Worm (Caenorhabditis elegans) whole organism, mixed stage, embryonic: ENCODE measurements around the gene srt-12.
"Not testable (repeated sequence)": the region's sequence is repeated elsewhere in the genome, so short reads cannot be mapped to it uniquely, and the experiment has no call there.

Experiments
- M03D4.4 ChIP-seq: sonication (generic microtip); optimal IDR thresholded peaks from 2 replicates; lab custom pipeline; 2017; ENCODE audit warnings: mild to moderate bottlenecking, missing genetic modification characterization, missing compliant biosample characterization
- blmp-1 ChIP-seq: fragments of 150-350 bp; optimal IDR thresholded peaks from 2 replicates; lab custom pipeline; 2014; ENCODE audit warnings: missing biosample characterization, missing genetic modification characterization
- ceh-39 ChIP-seq: fragments of 150-350 bp; optimal IDR thresholded peaks from 2 replicates; lab custom pipeline; 2014; ENCODE audit warnings: missing biosample characterization, missing genetic modification characterization
- ceh-43 ChIP-seq: fragments of 200-800 bp; sonication (Bioruptor generic); optimal IDR thresholded peaks from 2 replicates; lab custom pipeline; 2018; ENCODE audit warnings: mild to moderate bottlenecking, missing genetic modification characterization, moderate library complexity, missing compliant biosample characterization
- ces-1 ChIP-seq: fragments of 150-350 bp; optimal IDR thresholded peaks from 2 replicates; lab custom pipeline; 2014; ENCODE audit warnings: missing biosample characterization, missing genetic modification reagents, missing genetic modification characterization
- drap-1 ChIP-seq: fragments of 200-800 bp; sonication (Bioruptor generic); optimal IDR thresholded peaks from 3 replicates; lab custom pipeline; 2018; ENCODE audit warnings: mild to moderate bottlenecking, missing genetic modification characterization, missing compliant biosample characterization
- elt-1 ChIP-seq: sonication (generic microtip); optimal IDR thresholded peaks from 2 replicates; lab custom pipeline; 2017; ENCODE audit warnings: missing genetic modification characterization, mild to moderate bottlenecking, missing compliant biosample characterization, antibody characterized with exemption, moderate library complexity, borderline replicate concordance; ENCODE audit not compliant: insufficient read depth
- elt-3 ChIP-seq: fragments of 150-350 bp; optimal IDR thresholded peaks from 2 replicates; lab custom pipeline; 2014; ENCODE audit warnings: missing biosample characterization, missing genetic modification characterization
- flh-1 ChIP-seq: fragments of 200-800 bp; sonication (Bioruptor generic); optimal IDR thresholded peaks from 2 replicates; lab custom pipeline; 2018; ENCODE audit warnings: mild to moderate bottlenecking, missing genetic modification characterization, moderate library complexity, missing compliant biosample characterization
- hlh-1 ChIP-seq: fragments of 150-350 bp; optimal IDR thresholded peaks from 2 replicates; lab custom pipeline; 2014; ENCODE audit warnings: missing biosample characterization, missing genetic modification reagents, missing genetic modification characterization
- lin-13 ChIP-seq: fragments of 150-350 bp; optimal IDR thresholded peaks from 2 replicates; lab custom pipeline; 2014; ENCODE audit warnings: missing biosample characterization, missing genetic modification characterization
- lin-32 ChIP-seq: fragments of 200-800 bp; sonication (Bioruptor generic); optimal IDR thresholded peaks from 2 replicates; lab custom pipeline; 2018; ENCODE audit warnings: mild to moderate bottlenecking, missing genetic modification characterization, missing compliant biosample characterization
- lsy-2 ChIP-seq: fragments of 150-350 bp; optimal IDR thresholded peaks from 2 replicates; lab custom pipeline; 2014; ENCODE audit warnings: missing biosample characterization, missing genetic modification characterization
- mls-2 ChIP-seq: sonication (generic microtip); optimal IDR thresholded peaks from 2 replicates; lab custom pipeline; 2016; ENCODE audit warnings: mild to moderate bottlenecking, missing genetic modification characterization, moderate library complexity, missing compliant biosample characterization
- nhr-2 ChIP-seq: fragments of 150-350 bp; optimal IDR thresholded peaks from 2 replicates; lab custom pipeline; 2014; ENCODE audit warnings: missing biosample characterization, missing genetic modification characterization
- nhr-237 ChIP-seq: fragments of 150-350 bp; optimal IDR thresholded peaks from 2 replicates; lab custom pipeline; 2014; ENCODE audit warnings: missing biosample characterization, missing genetic modification characterization
- pha-4 ChIP-seq: fragments of 150-350 bp; optimal IDR thresholded peaks from 2 replicates; lab custom pipeline; 2018; ENCODE audit warnings: missing biosample characterization, missing genetic modification reagents, missing genetic modification characterization
- sem-2 ChIP-seq: fragments of 200-800 bp; sonication (Bioruptor generic); optimal IDR thresholded peaks from 2 replicates; lab custom pipeline; 2018; ENCODE audit warnings: mild to moderate bottlenecking, missing genetic modification characterization, missing compliant biosample characterization
- snpc-4 ChIP-seq: fragments of 150-350 bp; optimal IDR thresholded peaks from 2 replicates; lab custom pipeline; 2014; ENCODE audit warnings: missing biosample characterization, missing genetic modification characterization
- sptf-1 ChIP-seq: sonication (generic microtip); optimal IDR thresholded peaks from 2 replicates; lab custom pipeline; 2017; ENCODE audit warnings: mild to moderate bottlenecking, missing genetic modification characterization, moderate library complexity, missing compliant biosample characterization
- tbx-8 ChIP-seq: fragments of 200-800 bp; sonication (Bioruptor generic); optimal IDR thresholded peaks from 2 replicates; lab custom pipeline; 2018; ENCODE audit warnings: mild to moderate bottlenecking, missing genetic modification characterization, moderate library complexity, missing compliant biosample characterization
- unc-62 ChIP-seq: fragments of 150-350 bp; optimal IDR thresholded peaks from 2 replicates; lab custom pipeline; 2014; ENCODE audit warnings: missing biosample characterization, missing genetic modification reagents, missing genetic modification characterization
- zip-8 ChIP-seq: fragments of 150-350 bp; optimal IDR thresholded peaks from 2 replicates; lab custom pipeline; 2014; ENCODE audit warnings: missing biosample characterization, missing genetic modification characterization
- ztf-11 ChIP-seq: fragments of 150-350 bp; optimal IDR thresholded peaks from 2 replicates; lab custom pipeline; 2014; ENCODE audit warnings: missing biosample characterization, missing genetic modification characterization

srt-12 gene

ce11 chrV:4242431-4242830 lies at the start of gene srt-12:
Gene srt-12, minus strand, starts transcription at chrV:4242531.
- TF ChIP-seq sptf-1 (tag; lab: Kevin White, UChicago) (no peak), M03D4.4 (tag; lab: Kevin White, UChicago) (no peak), lin-32 (no peak), ces-1 (GFP tag; lab: Kevin White, UChicago) (no peak), elt-1 (no peak), ceh-39 (tag; lab: Kevin White, UChicago) (no peak), nhr-2 (tag; lab: Kevin White, UChicago) (no peak), blmp-1 (tag; lab: Kevin White, UChicago) (no peak), zip-8 (no peak), unc-62 (no peak), tbx-8 (GFP tag; lab: Kevin White, UChicago) (no peak), lin-13 (tag; lab: Kevin White, UChicago) (no peak), mls-2 (tag; lab: Kevin White, UChicago) (no peak), ceh-43 (GFP tag; lab: Kevin White, UChicago) (no peak), flh-1 (GFP tag; lab: Kevin White, UChicago) (no peak), lsy-2 (tag; lab: Kevin White, UChicago) (no peak), pha-4 (tag; lab: Kevin White, UChicago) (no peak), sem-2 (no peak), hlh-1 (tag; lab: Kevin White, UChicago) (no peak), nhr-237 (tag; lab: Kevin White, UChicago) (no peak)
- TF ChIP-seq, all 35 proteins: peak for 0

- TF ChIP-seq lsy-2 (tag; lab: Kevin White, UChicago); zip-8; ceh-39 (tag; lab: Kevin White, UChicago): not testable (repeated sequence)
These were observed 47.8 kb upstream of the srt-12 start, which contains the start of gene srh-193 for ce11 chrV:4290093-4290492. Gene srh-193, minus strand, starts transcription at chrV:4290193.

ce11 chrV:4284737-4285136 lies 42.4 kb upstream of the srt-12 start, which contains the start of gene srt-19:
Gene srt-19, plus strand, starts transcription at chrV:4285037.
- not testable (repeated sequence) for TF ChIP-seq ztf-11, nhr-237, M03D4.4 (tag; lab: Kevin White, UChicago)

- not testable (repeated sequence) for TF ChIP-seq elt-1, unc-62, elt-3
These were observed 39.4 kb upstream of the srt-12 start, which contains the start of gene srt-37 for ce11 chrV:4281699-4282098. Gene srt-37, minus strand, starts transcription at chrV:4281799.

- TF ChIP-seq sptf-1 (tag; lab: Kevin White, UChicago); tbx-8 (GFP tag; lab: Kevin White, UChicago); ceh-43 (GFP tag; lab: Kevin White, UChicago): not testable (repeated sequence)
These were observed 36.4 kb upstream of the srt-12 start, which contains the start of gene srt-20 for ce11 chrV:4278735-4279134. Gene srt-20, minus strand, starts transcription at chrV:4278835.

ce11 chrV:4273372-4273771 lies 31.0 kb upstream of the srt-12 start:
- TF ChIP-seq elt-1 (no peak), drap-1 (no peak)
- TF ChIP-seq, all 35 proteins: peak for 0

ce11 chrV:4271258-4271657 lies 28.9 kb upstream of the srt-12 start, which contains the start of gene srt-38:
Gene srt-38, minus strand, starts transcription at chrV:4271358.
- not testable (repeated sequence) for TF ChIP-seq M03D4.4 (tag; lab: Kevin White, UChicago); drap-1; snpc-4 (tag; lab: Kevin White, UChicago)

ce11 chrV:4268213-4268612 lies 25.9 kb upstream of the srt-12 start, which contains the start of gene srt-36:
Gene srt-36, minus strand, starts transcription at chrV:4268313.
- not testable (repeated sequence) for TF ChIP-seq lsy-2 (tag; lab: Kevin White, UChicago); ceh-43 (GFP tag; lab: Kevin White, UChicago); mls-2 (tag; lab: Kevin White, UChicago)
